Fruit fly (Drosophila melanogaster): ENCODE data around the gene Nmdmc.

Gene Nmdmc

dm6 chr3R:9064874-9065273, 14.5 kb upstream of the Nmdmc start, which contains the start of the genes beag and Ada (continued):
- TF ChIP-seq BEAF-32 (GFP tag; optimal IDR thresholded peaks at IDR 0.05) (peak; percentile 55), CG31441 (GFP tag; IDR thresholded peaks at IDR 0.05) (no peak), CkIIα-i1 (GFP tag; IDR thresholded peaks at IDR 0.05) (no peak), CG4617 (GFP tag; optimal IDR thresholded peaks at IDR 0.05; ENCODE audit: borderline replicate concordance) (peak; percentile 94), sens (GFP tag) (peak; percentile 69), CG2875 (GFP tag; optimal IDR thresholded peaks at IDR 0.05) (no peak), CG2712 (tag; optimal IDR thresholded peaks at IDR 0.05) (peak; percentile 54), CG12155 (GFP tag; optimal IDR thresholded peaks at IDR 0.05) (peak; percentile 41), stwl (tag; optimal IDR thresholded peaks at IDR 0.05) (peak; percentile 66), Mad (GFP tag; optimal IDR thresholded peaks at IDR 0.05) (peak; percentile 6), eyg (GFP tag; optimal IDR thresholded peaks at IDR 0.05) (peak; percentile 30), Nf-YC (tag; optimal IDR thresholded peaks at IDR 0.05) (peak; percentile 38), CG3065 (GFP tag; optimal IDR thresholded peaks at IDR 0.05) (peak; percentile 43), prd (optimal IDR thresholded peaks at IDR 0.05) (no peak), prd (GFP tag; IDR thresholded peaks at IDR 0.05) (peak; percentile 46; the same call in 1 of the 3 replicates), vvl (GFP tag; IDR thresholded peaks at IDR 0.05) (peak; percentile 52), Med (GFP tag) (peak; percentile 84), HmgZ (tag; optimal IDR thresholded peaks at IDR 0.05) (peak; percentile 70), HmgD (GFP tag; optimal IDR thresholded peaks at IDR 0.05) (peak; percentile 9), ara (GFP tag; IDR thresholded peaks at IDR 0.05) (no peak), slp2 (GFP tag; optimal IDR thresholded peaks at IDR 0.05) (no peak), CG7556 (GFP tag; optimal IDR thresholded peaks at IDR 0.05) (peak; percentile 27), shn (GFP tag; optimal IDR thresholded peaks at IDR 0.05) (peak; percentile 60), sqz (GFP tag; optimal IDR thresholded peaks at IDR 0.05) (no peak), CG15696 (tag; optimal IDR thresholded peaks at IDR 0.05) (peak; percentile 34), CG9817 (tag; optimal IDR thresholded peaks at IDR 0.05) (peak; percentile 32), CG17829 (tag; optimal IDR thresholded peaks at IDR 0.05) (peak; percentile 58), zfh1 (GFP tag; IDR thresholded peaks at IDR 0.05) (no peak), Dip2 (GFP tag; IDR thresholded peaks at IDR 0.05) (no peak), chif (GFP tag; optimal IDR thresholded peaks at IDR 0.05) (peak; percentile 40 to 53), CG17359 (tag; optimal IDR thresholded peaks at IDR 0.05) (peak; percentile 36), cas (GFP tag; IDR thresholded peaks at IDR 0.05) (no peak), Hsf (GFP tag; optimal IDR thresholded peaks at IDR 0.05) (peak; percentile 40), Scr (GFP tag; IDR thresholded peaks at IDR 0.05; ENCODE audit: partially characterized antibody) (peak; percentile 55), lola (GFP tag; optimal IDR thresholded peaks at IDR 0.05) (peak in 1 of 3 experiments; percentile 40), CG1529 (GFP tag; optimal IDR thresholded peaks at IDR 0.05) (no peak), CG15514 (GFP tag; optimal IDR thresholded peaks at IDR 0.05) (peak; percentile 67), unpg (GFP tag; optimal IDR thresholded peaks at IDR 0.05) (peak; percentile 44), CG2116 (GFP tag; optimal IDR thresholded peaks at IDR 0.05) (peak; percentile 93), fru (optimal IDR thresholded peaks at IDR 0.05) (no peak), CG8924 (tag; optimal IDR thresholded peaks at IDR 0.05) (peak; percentile 60), CG3163 (GFP tag; optimal IDR thresholded peaks at IDR 0.05) (peak; percentile 1), YL-1 (GFP tag; optimal IDR thresholded peaks at IDR 0.05) (peak; percentile 90), CG3407 (GFP tag; optimal IDR thresholded peaks at IDR 0.05) (no peak), tin (GFP tag; optimal IDR thresholded peaks at IDR 0.05) (peak; percentile 33)

All from whole organism, embryonic.